Fruit fly (Drosophila melanogaster) whole organism, embryonic: ENCODE measurements around the gene CG46387.

Source experiments
- Antp ChIP-seq: fragments of 200-800 bp; sonication (Bioruptor generic); optimal IDR thresholded peaks from 3 replicates; lab custom pipeline; 2016; ENCODE audit warnings: missing biosample characterization, missing genetic modification characterization
- Atf6 ChIP-seq: fragments of 200-800 bp; sonication (Bioruptor generic); IDR thresholded peaks from 2 replicates; pipeline ENCODE4 v1.3.6; 2022; ENCODE audit warnings: missing biosample characterization, missing genetic modification characterization
- B-H2 ChIP-seq: fragments of 200-800 bp; sonication (Bioruptor generic); optimal IDR thresholded peaks from 2 replicates; lab custom pipeline; 2018; ENCODE audit warnings: missing biosample characterization, mild to moderate bottlenecking, missing genetic modification characterization
- CG1024 ChIP-seq: fragments of 200-800 bp; sonication (Bioruptor generic); IDR thresholded peaks from 2 replicates; pipeline ENCODE4 v1.3.6; 2022; ENCODE audit warnings: missing biosample characterization, missing genetic modification characterization
- CG10543 ChIP-seq: fragments of 200-800 bp; sonication (Bioruptor generic); optimal IDR thresholded peaks from 3 replicates; lab custom pipeline; 2017; ENCODE audit warnings: missing biosample characterization, mild to moderate bottlenecking, missing genetic modification characterization, moderate library complexity
- CG10565 ChIP-seq: fragments of 200-800 bp; sonication (Bioruptor generic); optimal IDR thresholded peaks from 3 replicates; lab custom pipeline; 2016; ENCODE audit warnings: missing biosample characterization, mild to moderate bottlenecking, missing genetic modification characterization
- CG10654 ChIP-seq: fragments of 200-800 bp; sonication (Bioruptor generic); optimal IDR thresholded peaks from 2 replicates; lab custom pipeline; 2016; ENCODE audit warnings: missing biosample characterization, missing genetic modification characterization
- CG13624 ChIP-seq: fragments of 200-800 bp; sonication (Bioruptor generic); optimal IDR thresholded peaks from 2 replicates; lab custom pipeline; 2016; ENCODE audit warnings: missing biosample characterization, missing genetic modification characterization
- CG14050 ChIP-seq: fragments of 200-800 bp; sonication (Bioruptor generic); IDR thresholded peaks from 3 replicates; pipeline ENCODE4 v1.3.6; 2022; ENCODE audit warnings: missing biosample characterization, missing genetic modification characterization
- CG16813 ChIP-seq: fragments of 200-800 bp; sonication (Bioruptor generic); IDR thresholded peaks from 3 replicates; pipeline ENCODE4 v1.3.6; 2022; ENCODE audit warnings: missing biosample characterization, missing genetic modification characterization; ENCODE audit not compliant: partially characterized antibody
- CG17568 ChIP-seq: fragments of 200-800 bp; sonication (Bioruptor generic); optimal IDR thresholded peaks from 2 replicates; lab custom pipeline; 2018; ENCODE audit warnings: missing biosample characterization, mild to moderate bottlenecking, missing genetic modification characterization, moderate library complexity
- CG17829 ChIP-seq: fragments of 200-800 bp; optimal IDR thresholded peaks from 2 replicates; lab custom pipeline; 2019; ENCODE audit warnings: missing biosample characterization, mild to moderate bottlenecking, missing genetic modification characterization, moderate library complexity
- CG17912 ChIP-seq: fragments of 200-800 bp; sonication (Bioruptor generic); optimal IDR thresholded peaks from 2 replicates; lab custom pipeline; 2018; ENCODE audit warnings: missing biosample characterization, mild to moderate bottlenecking, missing genetic modification characterization
- CG2678 ChIP-seq: fragments of 200-800 bp; sonication (Bioruptor generic); optimal IDR thresholded peaks from 3 replicates; lab custom pipeline; 2019; ENCODE audit warnings: missing biosample characterization, mild to moderate bottlenecking, missing genetic modification characterization, moderate library complexity
- CG31388 ChIP-seq: fragments of 200-800 bp; sonication (Bioruptor generic); optimal IDR thresholded peaks from 2 replicates; lab custom pipeline; 2016; ENCODE audit warnings: missing biosample characterization, missing genetic modification characterization
- CG3407 ChIP-seq: fragments of 200-800 bp; sonication (Bioruptor generic); optimal IDR thresholded peaks from 2 replicates; lab custom pipeline; 2018; ENCODE audit warnings: missing biosample characterization, mild to moderate bottlenecking, missing genetic modification characterization
- CG34376 ChIP-seq: fragments of 200-800 bp; sonication (Bioruptor generic); optimal IDR thresholded peaks from 2 replicates; lab custom pipeline; 2018; ENCODE audit warnings: missing biosample characterization, mild to moderate bottlenecking, missing genetic modification characterization
- CG4360 ChIP-seq: fragments of 200-800 bp; sonication (Bioruptor generic); IDR thresholded peaks from 2 replicates; pipeline ENCODE4 v1.3.6; 2022; ENCODE audit warnings: missing biosample characterization, missing genetic modification characterization
- CG4820 ChIP-seq: fragments of 200-800 bp; sonication (Bioruptor generic); optimal IDR thresholded peaks from 3 replicates; lab custom pipeline; 2016; ENCODE audit warnings: missing biosample characterization, missing genetic modification characterization
- CG6689 ChIP-seq: fragments of 200-800 bp; sonication (Bioruptor generic); IDR thresholded peaks from 2 replicates; pipeline ENCODE4 v1.3.6; 2022; ENCODE audit warnings: missing biosample characterization, missing genetic modification characterization
- CG6765 ChIP-seq: fragments of 200-800 bp; sonication (Bioruptor generic); optimal IDR thresholded peaks from 3 replicates; lab custom pipeline; 2017; ENCODE audit warnings: missing biosample characterization, mild to moderate bottlenecking, missing genetic modification characterization
- CG7786 ChIP-seq: fragments of 200-800 bp; sonication (Bioruptor generic); optimal IDR thresholded peaks from 2 replicates; lab custom pipeline; 2016; ENCODE audit warnings: missing biosample characterization, missing genetic modification characterization
- CG9932 ChIP-seq: fragments of 200-800 bp; sonication (Bioruptor generic); IDR thresholded peaks from 2 replicates; pipeline ENCODE4 v1.3.6; 2022; ENCODE audit warnings: missing biosample characterization, missing genetic modification characterization
- CrebB ChIP-seq: fragments of 200-800 bp; sonication (Bioruptor generic); optimal IDR thresholded peaks from 3 replicates; lab custom pipeline; 2018; ENCODE audit warnings: missing biosample characterization, mild to moderate bottlenecking, missing genetic modification characterization
- D19B ChIP-seq: fragments of 200-800 bp; sonication (Bioruptor generic); optimal IDR thresholded peaks from 2 replicates; lab custom pipeline; 2017; ENCODE audit warnings: missing biosample characterization, mild to moderate bottlenecking, missing genetic modification characterization
- Dad ChIP-seq: fragments of 200-800 bp; sonication (Bioruptor generic); optimal IDR thresholded peaks from 3 replicates; lab custom pipeline; 2016; ENCODE audit warnings: missing biosample characterization, missing genetic modification characterization
- Elba2 ChIP-seq: fragments of 200-800 bp; sonication (Bioruptor generic); optimal IDR thresholded peaks from 3 replicates; lab custom pipeline; 2016; ENCODE audit warnings: missing biosample characterization, missing genetic modification characterization
- Fer3 ChIP-seq: fragments of 200-800 bp; sonication (Bioruptor generic); optimal IDR thresholded peaks from 2 replicates; lab custom pipeline; 2018; ENCODE audit warnings: missing biosample characterization, mild to moderate bottlenecking, missing genetic modification characterization, moderate library complexity
- H2.0 ChIP-seq: fragments of 200-800 bp; sonication (Bioruptor generic); IDR thresholded peaks from 2 replicates; pipeline ENCODE4 v1.3.6; 2022; ENCODE audit warnings: missing biosample characterization, missing genetic modification characterization
- Hr3 ChIP-seq: fragments of 200-800 bp; sonication (Bioruptor generic); optimal IDR thresholded peaks from 3 replicates; lab custom pipeline; 2016; ENCODE audit warnings: missing biosample characterization, missing genetic modification characterization
- Hr39 ChIP-seq: fragments of >200 bp; optimal IDR thresholded peaks from 2 replicates; lab custom pipeline; 2017
- Hr78 ChIP-seq, 2 experiments: fragments of 200-800 bp in 1 of 2; fragments of >200 bp in 1 of 2; sonication (Bioruptor generic) in 1 of 2; optimal IDR thresholded peaks; 2 replicates each; lab custom pipeline; 2017 to 2019; ENCODE audit warnings: missing biosample characterization in 2 of 2, missing genetic modification characterization in 2 of 2, mild to moderate bottlenecking in 1 of 2, moderate library complexity in 1 of 2
- MTF-1 ChIP-seq: fragments of 200-800 bp; sonication (Bioruptor generic); optimal IDR thresholded peaks from 2 replicates; lab custom pipeline; 2018; ENCODE audit warnings: missing biosample characterization, mild to moderate bottlenecking, missing genetic modification characterization, borderline replicate concordance
- Meics ChIP-seq: fragments of 200-800 bp; sonication (Bioruptor generic); optimal IDR thresholded peaks from 2 replicates; lab custom pipeline; 2017; ENCODE audit warnings: missing biosample characterization, mild to moderate bottlenecking, missing genetic modification characterization
- Ptx1 ChIP-seq: fragments of 200-800 bp; sonication (Bioruptor generic); IDR thresholded peaks from 2 replicates; pipeline ENCODE4 v1.3.6; 2022; ENCODE audit warnings: missing biosample characterization, missing genetic modification characterization
- Ravus ChIP-seq: fragments of 200-800 bp; sonication (Bioruptor generic); IDR thresholded peaks from 2 replicates; pipeline ENCODE4 v1.3.6; 2022; ENCODE audit warnings: missing biosample characterization, missing genetic modification characterization
- Usf ChIP-seq: fragments of 200-800 bp; sonication (Bioruptor generic); optimal IDR thresholded peaks from 2 replicates; lab custom pipeline; 2017; ENCODE audit warnings: missing genotype, missing biosample characterization, missing genetic modification characterization
- chif ChIP-seq, 2 experiments: fragments of 200-800 bp; sonication (Bioruptor generic); optimal IDR thresholded peaks; 3 replicates each; lab custom pipeline; 2016; ENCODE audit warnings: missing biosample characterization in 2 of 2, missing genetic modification characterization in 2 of 2
- crc ChIP-seq: fragments of 200-800 bp; sonication (Bioruptor generic); optimal IDR thresholded peaks from 2 replicates; lab custom pipeline; 2016; ENCODE audit warnings: missing biosample characterization, missing genetic modification characterization
- eve ChIP-seq, 2 experiments: fragments of >200 bp; optimal IDR thresholded peaks; 2 replicates each; lab custom pipeline; 2017; ENCODE audit warnings: missing biosample characterization in 2 of 2, missing genetic modification characterization in 2 of 2
- eyg ChIP-seq: fragments of 200-800 bp; sonication (Bioruptor generic); optimal IDR thresholded peaks from 3 replicates; lab custom pipeline; 2016; ENCODE audit warnings: missing biosample characterization, missing genetic modification characterization
- ftz-f1 ChIP-seq: fragments of 200-800 bp; sonication (Bioruptor generic); optimal IDR thresholded peaks from 2 replicates; lab custom pipeline; 2016; ENCODE audit warnings: missing biosample characterization, missing genetic modification characterization
- hb ChIP-seq: fragments of 200-800 bp; sonication (Bioruptor generic); IDR thresholded peaks from 3 replicates; pipeline ENCODE4 v1.3.6; 2022; ENCODE audit warnings: missing biosample characterization, missing genetic modification characterization; ENCODE audit not compliant: partially characterized antibody
- inv ChIP-seq: fragments of 200-800 bp; sonication (Bioruptor generic); IDR thresholded peaks from 2 replicates; pipeline ENCODE4 v1.3.6; 2022; ENCODE audit warnings: missing biosample characterization, missing genetic modification characterization; ENCODE audit not compliant: partially characterized antibody
- nerfin-1 ChIP-seq: fragments of 200-800 bp; sonication (Bioruptor generic); optimal IDR thresholded peaks from 3 replicates; lab custom pipeline; 2019; ENCODE audit warnings: missing biosample characterization, mild to moderate bottlenecking, missing genetic modification characterization, moderate library complexity
- org-1 ChIP-seq: fragments of 200-800 bp; sonication (Bioruptor generic); optimal IDR thresholded peaks from 2 replicates; lab custom pipeline; 2017; ENCODE audit warnings: missing biosample characterization, missing genetic modification characterization
- slbo ChIP-seq: fragments of 200-800 bp; sonication (Bioruptor generic); IDR thresholded peaks from 2 replicates; pipeline ENCODE4 v1.3.6; 2022; ENCODE audit warnings: missing biosample characterization, missing genetic modification characterization
- tap ChIP-seq: fragments of 200-800 bp; optimal IDR thresholded peaks from 3 replicates; lab custom pipeline; 2019; ENCODE audit warnings: missing biosample characterization, mild to moderate bottlenecking, missing genetic modification characterization, moderate library complexity
- wdn ChIP-seq: fragments of 200-800 bp; sonication (Bioruptor generic); IDR thresholded peaks from 2 replicates; pipeline ENCODE4 v1.3.6; 2022; ENCODE audit warnings: missing biosample characterization, missing genetic modification characterization
- z ChIP-seq: fragments of 200-800 bp; sonication (Bioruptor generic); IDR thresholded peaks from 3 replicates; pipeline ENCODE4 v1.3.6; 2022; ENCODE audit warnings: missing biosample characterization, missing genetic modification characterization

The CG46387 gene

dm6 chr3L:9856430-9857218, 41.8 kb upstream of the CG46387 start (continued):
- TF ChIP-seq Meics (GFP tag; lab: Kevin White, UChicago): peak; percentile 69
- TF ChIP-seq eve (GFP tag; optimal IDR thresholded peaks at IDR 0.05; lab: Kevin White, UChicago): no peak
- no peak for TF ChIP-seq eyg (GFP tag; lab: Kevin White, UChicago)
- TF ChIP-seq wdn (GFP tag; lab: Robert Waterston, UW): 0 out of 2 replicates have a peak, but pooled peaks have one; percentile 25
- TF ChIP-seq Antp (GFP tag; lab: Kevin White, UChicago): no peak
- TF ChIP-seq CG31388 (GFP tag; lab: Kevin White, UChicago): peak; percentile 26
- TF ChIP-seq CG16813 (GFP tag; lab: Robert Waterston, UW): no peak
- TF ChIP-seq D19B (GFP tag; lab: Kevin White, UChicago): no peak
- peak; percentile 48 for TF ChIP-seq org-1 (GFP tag; lab: Kevin White, UChicago)
- TF ChIP-seq chif (GFP tag; optimal IDR thresholded peaks at IDR 0.05; lab: Kevin White, UChicago): peak; percentile 24 to 54
- no peak for TF ChIP-seq Elba2
- no peak for TF ChIP-seq Hr39 (lab: Kevin White, UChicago)
- no peak for TF ChIP-seq crc (GFP tag; lab: Kevin White, UChicago)
- TF ChIP-seq CG17568: peak; percentile 57
- TF ChIP-seq CG17912: peak; percentile 14
- peak; percentile 79 for TF ChIP-seq CG4820 (GFP tag; lab: Kevin White, UChicago)
- TF ChIP-seq ftz-f1 (GFP tag; lab: Kevin White, UChicago): no peak
- TF ChIP-seq CG10654: peak; percentile 67
- peak; percentile 48 for TF ChIP-seq CrebB (tag; lab: Kevin White, UChicago)
- no peak for TF ChIP-seq CG13624
- TF ChIP-seq z (GFP tag; lab: Robert Waterston, UW): no peak
- TF ChIP-seq Atf6: peak; percentile 73
- TF ChIP-seq nerfin-1 (tag; lab: Kevin White, UChicago): peak; percentile 86
- peak in 1 of 2 experiments; percentile 74 for TF ChIP-seq Hr78 (GFP tag; optimal IDR thresholded peaks at IDR 0.05; lab: Kevin White, UChicago)
- TF ChIP-seq H2.0 (GFP tag; lab: Robert Waterston, UW): peak; percentile 57
- peak; percentile 70 for TF ChIP-seq CG1024 (GFP tag; lab: Robert Waterston, UW)
- TF ChIP-seq CG2678 (tag; lab: Kevin White, UChicago): peak; percentile 90
- peak; percentile 76 for TF ChIP-seq Fer3 (tag; lab: Kevin White, UChicago)
- TF ChIP-seq Ptx1 (GFP tag; lab: Robert Waterston, UW): peak; percentile 86
- no peak for TF ChIP-seq B-H2 (GFP tag; lab: Kevin White, UChicago)
- no peak for TF ChIP-seq CG10565 (GFP tag; lab: Kevin White, UChicago)
- peak; percentile 57 for TF ChIP-seq Usf (GFP tag; lab: Kevin White, UChicago)
- no peak; the same call in none of the 2 replicates for TF ChIP-seq Ravus
- TF ChIP-seq CG6689: peak; percentile 88
- peak; percentile 82 for TF ChIP-seq CG3407 (GFP tag; lab: Kevin White, UChicago)
- peak; percentile 39; the same call in 1 of the 3 replicates for TF ChIP-seq CG14050
- TF ChIP-seq tap (tag; lab: Kevin White, UChicago): peak; percentile 90
- no peak for TF ChIP-seq inv (GFP tag; lab: Robert Waterston, UW)
- TF ChIP-seq CG17829 (tag; lab: Kevin White, UChicago): peak; percentile 95
- no peak for TF ChIP-seq CG4360 (GFP tag; lab: Robert Waterston, UW)
- TF ChIP-seq CG9932: peak; percentile 52; the same call in 1 of the 2 replicates
- TF ChIP-seq CG10543 (GFP tag; lab: Kevin White, UChicago): no peak
- TF ChIP-seq MTF-1 (GFP tag; lab: Kevin White, UChicago): peak; percentile 19
- TF ChIP-seq hb (GFP tag; lab: Robert Waterston, UW): no peak
- no peak for TF ChIP-seq Dad
- TF ChIP-seq CG34376 (GFP tag; lab: Kevin White, UChicago): no peak
- no peak for TF ChIP-seq CG7786 (GFP tag; lab: Kevin White, UChicago)
- peak; percentile 69 for TF ChIP-seq slbo (GFP tag; lab: Robert Waterston, UW)
- no peak for TF ChIP-seq CG6765
- TF ChIP-seq Hr3 (GFP tag; lab: Kevin White, UChicago): peak; percentile 71
